Fruit fly (Drosophila melanogaster) whole organism, embryonic: ENCODE data around the gene SREBP.
A peak's percentile ranks its signal among the peaks of the same experiment; 100 is the strongest.

Experiments
- Bdp1 ChIP-seq: fragments of 200-800 bp; sonication (Bioruptor generic); optimal IDR thresholded peaks from 3 replicates; lab custom pipeline; 2016; ENCODE audit warnings: missing biosample characterization, missing genetic modification characterization
- CG10366 ChIP-seq: fragments of 200-800 bp; sonication (Bioruptor generic); IDR thresholded peaks from 2 replicates; pipeline ENCODE4 v1.3.6; 2022; ENCODE audit warnings: missing biosample characterization, missing genetic modification characterization
- CG10979 ChIP-seq: fragments of 200-800 bp; sonication (Bioruptor generic); optimal IDR thresholded peaks from 2 replicates; lab custom pipeline; 2018; ENCODE audit warnings: missing biosample characterization, mild to moderate bottlenecking, missing genetic modification characterization, moderate library complexity
- CG11695 ChIP-seq: fragments of 200-800 bp; sonication (Bioruptor generic); IDR thresholded peaks from 3 replicates; pipeline ENCODE4 v1.3.6; 2022; ENCODE audit warnings: missing biosample characterization, missing genetic modification characterization
- CG11696 ChIP-seq: fragments of 200-800 bp; sonication (Bioruptor generic); IDR thresholded peaks from 2 replicates; pipeline ENCODE4 v1.3.6; 2022; ENCODE audit warnings: missing biosample characterization, missing genetic modification characterization
- CG12155 ChIP-seq: fragments of 200-800 bp; sonication (Bioruptor generic); optimal IDR thresholded peaks from 3 replicates; lab custom pipeline; 2016; ENCODE audit warnings: missing biosample characterization, missing genetic modification characterization
- CG13123 ChIP-seq: fragments of 200-800 bp; sonication (Bioruptor generic); optimal IDR thresholded peaks from 2 replicates; lab custom pipeline; 2016; ENCODE audit warnings: missing biosample characterization, missing genetic modification characterization
- CG13287 ChIP-seq: fragments of 200-800 bp; sonication (Bioruptor generic); IDR thresholded peaks from 2 replicates; pipeline ENCODE4 v1.3.6; 2022; ENCODE audit warnings: missing biosample characterization, missing genetic modification characterization; ENCODE audit not compliant: partially characterized antibody
- CG14050 ChIP-seq: fragments of 200-800 bp; sonication (Bioruptor generic); IDR thresholded peaks from 3 replicates; pipeline ENCODE4 v1.3.6; 2022; ENCODE audit warnings: missing biosample characterization, missing genetic modification characterization
- CG14441 ChIP-seq: fragments of 200-800 bp; sonication (Bioruptor generic); IDR thresholded peaks from 2 replicates; pipeline ENCODE4 v1.3.6; 2022; ENCODE audit warnings: missing biosample characterization, missing genetic modification characterization
- CG14667 ChIP-seq: fragments of 200-800 bp; sonication (Bioruptor generic); IDR thresholded peaks from 2 replicates; pipeline ENCODE4 v1.3.6; 2022; ENCODE audit warnings: missing biosample characterization, missing genetic modification characterization
- CG14710 ChIP-seq: fragments of 200-800 bp; sonication (Bioruptor generic); optimal IDR thresholded peaks from 3 replicates; lab custom pipeline; 2019; ENCODE audit warnings: missing biosample characterization, mild to moderate bottlenecking, missing genetic modification characterization, moderate library complexity
- CG14860 ChIP-seq: fragments of 200-800 bp; sonication (Bioruptor generic); IDR thresholded peaks from 3 replicates; pipeline ENCODE4 v1.3.6; 2022; ENCODE audit warnings: missing biosample characterization, missing genetic modification characterization; ENCODE audit not compliant: partially characterized antibody
- CG15601 ChIP-seq: fragments of 200-800 bp; sonication (Bioruptor generic); optimal IDR thresholded peaks from 3 replicates; lab custom pipeline; 2019; ENCODE audit warnings: missing biosample characterization, mild to moderate bottlenecking, missing genetic modification characterization, moderate library complexity
- CG1647 ChIP-seq: fragments of 200-800 bp; sonication (Bioruptor generic); optimal IDR thresholded peaks from 3 replicates; lab custom pipeline; 2016; ENCODE audit warnings: missing biosample characterization, missing genetic modification characterization
- CG16813 ChIP-seq: fragments of 200-800 bp; sonication (Bioruptor generic); IDR thresholded peaks from 3 replicates; pipeline ENCODE4 v1.3.6; 2022; ENCODE audit warnings: missing biosample characterization, missing genetic modification characterization; ENCODE audit not compliant: partially characterized antibody
- CG18599 ChIP-seq: fragments of 200-800 bp; sonication (Bioruptor generic); optimal IDR thresholded peaks from 3 replicates; lab custom pipeline; 2017; ENCODE audit warnings: missing biosample characterization, missing genetic modification characterization, mild to moderate bottlenecking, moderate library complexity, missing genetic modification reagents
- CG2129 ChIP-seq: fragments of 200-800 bp; sonication (Bioruptor generic); IDR thresholded peaks from 2 replicates; pipeline ENCODE4 v1.3.6; 2022; ENCODE audit warnings: missing biosample characterization, missing genetic modification characterization; ENCODE audit not compliant: partially characterized antibody
- CG3163 ChIP-seq: fragments of 200-800 bp; sonication (Bioruptor generic); optimal IDR thresholded peaks from 3 replicates; lab custom pipeline; 2016; ENCODE audit warnings: missing biosample characterization, missing genetic modification characterization
- CG5245 ChIP-seq: fragments of 200-800 bp; sonication (Bioruptor generic); optimal IDR thresholded peaks from 3 replicates; lab custom pipeline; 2016; ENCODE audit warnings: missing biosample characterization, missing genetic modification characterization
- CG6654 ChIP-seq: fragments of 200-800 bp; sonication (Bioruptor generic); optimal IDR thresholded peaks from 2 replicates; lab custom pipeline; 2017; ENCODE audit warnings: missing biosample characterization, mild to moderate bottlenecking, missing genetic modification characterization
- CG7928 ChIP-seq: fragments of 200-800 bp; sonication (Bioruptor generic); optimal IDR thresholded peaks from 2 replicates; lab custom pipeline; 2017; ENCODE audit warnings: missing biosample characterization, mild to moderate bottlenecking, missing genetic modification characterization
- CG8478 ChIP-seq: fragments of >200 bp; optimal IDR thresholded peaks from 2 replicates; lab custom pipeline; 2018
- CG9609 ChIP-seq: fragments of 200-800 bp; sonication (Bioruptor generic); optimal IDR thresholded peaks from 3 replicates; lab custom pipeline; 2016; ENCODE audit warnings: missing biosample characterization, missing genetic modification characterization
- CHES-1-like ChIP-seq: fragments of 200-800 bp; sonication (Bioruptor generic); optimal IDR thresholded peaks from 2 replicates; lab custom pipeline; 2016; ENCODE audit warnings: missing biosample characterization, missing genetic modification characterization
- Dbx ChIP-seq: fragments of 200-800 bp; sonication (Bioruptor generic); IDR thresholded peaks from 3 replicates; pipeline ENCODE4 v1.3.6; 2022; ENCODE audit warnings: missing biosample characterization, missing genetic modification characterization
- Dp ChIP-seq: fragments of 200-800 bp; sonication (Bioruptor generic); optimal IDR thresholded peaks from 2 replicates; lab custom pipeline; 2018; ENCODE audit warnings: missing biosample characterization, mild to moderate bottlenecking, missing genetic modification characterization, moderate library complexity
- HLH4C ChIP-seq: fragments of 200-800 bp; sonication (Bioruptor generic); IDR thresholded peaks from 3 replicates; pipeline ENCODE4 v1.3.6; 2022; ENCODE audit warnings: missing biosample characterization, missing genetic modification characterization; ENCODE audit not compliant: partially characterized antibody
- Hand ChIP-seq: fragments of 200-800 bp; sonication (Bioruptor generic); optimal IDR thresholded peaks from 2 replicates; lab custom pipeline; 2017; ENCODE audit warnings: mild to moderate bottlenecking, missing biosample characterization, missing genetic modification reagents, missing genetic modification characterization
- Hey ChIP-seq: fragments of 200-800 bp; sonication (Bioruptor generic); optimal IDR thresholded peaks from 3 replicates; lab custom pipeline; 2018; ENCODE audit warnings: missing biosample characterization, mild to moderate bottlenecking, missing genetic modification characterization
- Nf-YA ChIP-seq: fragments of 200-800 bp; sonication (Bioruptor generic); IDR thresholded peaks from 2 replicates; pipeline ENCODE4 v1.3.6; 2022; ENCODE audit warnings: missing biosample characterization, missing genetic modification characterization
- NfI ChIP-seq: fragments of 200-800 bp; sonication (Bioruptor generic); optimal IDR thresholded peaks from 3 replicates; lab custom pipeline; 2018; ENCODE audit warnings: missing biosample characterization, mild to moderate bottlenecking, missing genetic modification characterization, moderate library complexity
- Rfx ChIP-seq: fragments of 200-800 bp; sonication (Bioruptor generic); IDR thresholded peaks from 2 replicates; pipeline ENCODE4 v1.3.6; 2022; ENCODE audit warnings: missing biosample characterization, missing genetic modification characterization
- Sin3A ChIP-seq: fragments of >200 bp; optimal IDR thresholded peaks from 2 replicates; lab custom pipeline; 2018
- Xrp1 ChIP-seq: fragments of 200-800 bp; sonication (Bioruptor generic); IDR thresholded peaks from 2 replicates; pipeline ENCODE4 v1.3.6; 2022; ENCODE audit warnings: missing biosample characterization, missing genetic modification characterization
- cas ChIP-seq: fragments of 200-800 bp; sonication (Bioruptor generic); IDR thresholded peaks from 2 replicates; pipeline ENCODE4 v1.3.6; 2022; ENCODE audit warnings: missing biosample characterization, missing genetic modification characterization
- ci ChIP-seq: fragments of 200-800 bp; sonication (Bioruptor generic); IDR thresholded peaks from 3 replicates; pipeline ENCODE4 v1.3.6; 2022; ENCODE audit warnings: missing biosample characterization, missing genetic modification characterization
- crc ChIP-seq: fragments of 200-800 bp; sonication (Bioruptor generic); optimal IDR thresholded peaks from 2 replicates; lab custom pipeline; 2016; ENCODE audit warnings: missing biosample characterization, missing genetic modification characterization
- eve ChIP-seq, 2 experiments: fragments of >200 bp; optimal IDR thresholded peaks; 2 replicates each; lab custom pipeline; 2017; ENCODE audit warnings: missing biosample characterization in 2 of 2, missing genetic modification characterization in 2 of 2
- klu ChIP-seq: fragments of 200-800 bp; sonication (Bioruptor generic); IDR thresholded peaks from 2 replicates; pipeline ENCODE4 v1.3.6; 2022; ENCODE audit warnings: missing biosample characterization, missing genetic modification characterization
- lbe ChIP-seq: fragments of 200-800 bp; sonication (Bioruptor generic); optimal IDR thresholded peaks from 2 replicates; lab custom pipeline; 2016; ENCODE audit warnings: missing biosample characterization, mild to moderate bottlenecking, missing genetic modification characterization
- lola ChIP-seq, 3 experiments: fragments of >200 bp in 2 of 3; fragments of 200-800 bp in 1 of 3; sonication (Bioruptor generic) in 1 of 3; optimal IDR thresholded peaks; 2 replicates each; lab custom pipeline; 2017 to 2019; ENCODE audit warnings: missing biosample characterization in 3 of 3, missing genetic modification characterization in 3 of 3, mild to moderate bottlenecking in 1 of 3, moderate library complexity in 1 of 3
- nerfin-2 ChIP-seq: fragments of 200-800 bp; sonication (Bioruptor generic); IDR thresholded peaks from 2 replicates; pipeline ENCODE4 v1.3.6; 2022; ENCODE audit warnings: missing biosample characterization, missing genetic modification characterization; ENCODE audit not compliant: partially characterized antibody
- peb ChIP-seq: fragments of 200-800 bp; sonication (Bioruptor generic); IDR thresholded peaks from 2 replicates; pipeline ENCODE4 v1.3.6; 2022; ENCODE audit warnings: missing biosample characterization, missing genetic modification characterization
- phol ChIP-seq: fragments of 200-800 bp; sonication (Bioruptor generic); optimal IDR thresholded peaks from 3 replicates; lab custom pipeline; 2018; ENCODE audit warnings: missing biosample characterization, mild to moderate bottlenecking, missing genetic modification characterization, moderate library complexity
- sens-2 ChIP-seq: fragments of 200-800 bp; sonication (Bioruptor generic); IDR thresholded peaks from 2 replicates; pipeline ENCODE4 v1.3.6; 2022; ENCODE audit warnings: missing biosample characterization, missing genetic modification characterization
- sug ChIP-seq: fragments of 200-800 bp; optimal IDR thresholded peaks from 2 replicates; lab custom pipeline; 2019; ENCODE audit warnings: missing biosample characterization, mild to moderate bottlenecking, missing genetic modification characterization, moderate library complexity
- trem ChIP-seq: fragments of 200-800 bp; optimal IDR thresholded peaks from 3 replicates; lab custom pipeline; 2019; ENCODE audit warnings: missing biosample characterization, mild to moderate bottlenecking, missing genetic modification characterization, moderate library complexity
- vfl ChIP-seq: fragments of 200-800 bp; sonication (Bioruptor generic); optimal IDR thresholded peaks from 2 replicates; lab custom pipeline; 2016; ENCODE audit warnings: missing biosample characterization, missing genetic modification characterization
- z ChIP-seq: fragments of 200-800 bp; sonication (Bioruptor generic); IDR thresholded peaks from 3 replicates; pipeline ENCODE4 v1.3.6; 2022; ENCODE audit warnings: missing biosample characterization, missing genetic modification characterization

SREBP gene

dm6 chr3L:19805895-19806294 lies 12.2 kb downstream of the SREBP start, which contains the start of gene CG34116 (continued):
- no peak for TF ChIP-seq CG13123 (GFP tag; lab: Kevin White, UChicago)
- no peak for TF ChIP-seq Bdp1 (GFP tag; lab: Kevin White, UChicago)
- TF ChIP-seq Dbx (GFP tag; lab: Robert Waterston, UW), result no peak

- TF ChIP-seq peb (GFP tag; lab: Robert Waterston, UW) (no peak), Sin3A (lab: Kevin White, UChicago) (peak; percentile 20), CG10366 (GFP tag; lab: Robert Waterston, UW) (no peak), Dp (GFP tag; lab: Kevin White, UChicago) (peak; percentile 31), CG10979 (peak; percentile 1), Xrp1 (GFP tag; lab: Robert Waterston, UW) (no peak), CG3163 (GFP tag; lab: Kevin White, UChicago) (no peak), NfI (no peak), CG14710 (tag; lab: Kevin White, UChicago) (peak; percentile 13), CG5245 (GFP tag; lab: Kevin White, UChicago) (no peak), trem (peak; percentile 52), CG14441 (GFP tag; lab: Robert Waterston, UW) (no peak), crc (GFP tag; lab: Kevin White, UChicago) (no peak), HLH4C (GFP tag; lab: Robert Waterston, UW) (peak; percentile 77), CG13287 (GFP tag; lab: Robert Waterston, UW) (peak; percentile 79), CG1647 (no peak), phol (tag; lab: Kevin White, UChicago) (peak; percentile 22), CG6654 (no peak), nerfin-2 (peak; percentile 50; the same call in 1 of the 2 replicates), sens-2 (GFP tag; lab: Robert Waterston, UW) (no peak), CG11696 (GFP tag; lab: Robert Waterston, UW) (no peak), CG11695 (GFP tag; lab: Robert Waterston, UW) (no peak), CG18599 (GFP tag; lab: Kevin White, UChicago) (no peak), CG14050 (GFP tag; lab: Robert Waterston, UW) (no peak), CG16813 (peak; percentile 63), lola (GFP tag; optimal IDR thresholded peaks at IDR 0.05; lab: Kevin White, UChicago) (no peak), CG14667 (GFP tag; lab: Robert Waterston, UW) (no peak), Nf-YA (GFP tag; lab: Robert Waterston, UW) (no peak), z (GFP tag; lab: Robert Waterston, UW) (no peak), eve (GFP tag; optimal IDR thresholded peaks at IDR 0.05; lab: Kevin White, UChicago) (no peak), CG12155 (GFP tag; lab: Kevin White, UChicago) (peak; percentile 9), klu (GFP tag; lab: Robert Waterston, UW) (no peak), cas (GFP tag; lab: Robert Waterston, UW) (0 out of 2 replicates have a peak, but pooled peaks have one; percentile 8), Hey (tag; lab: Kevin White, UChicago) (no peak), ci (GFP tag; lab: Robert Waterston, UW) (no peak), CHES-1-like (peak; percentile 23), sug (tag; lab: Kevin White, UChicago) (peak; percentile 30), CG14860 (peak; percentile 57), Rfx (GFP tag; lab: Robert Waterston, UW) (no peak; the same call in 1 of the 2 replicates), Hand (GFP tag; lab: Kevin White, UChicago) (no peak), CG2129 (GFP tag; lab: Robert Waterston, UW) (peak; percentile 21; the same call in 1 of the 2 replicates), CG15601 (tag; lab: Kevin White, UChicago) (no peak), CG7928 (GFP tag; lab: Kevin White, UChicago) (no peak), vfl (GFP tag; lab: Kevin White, UChicago) (no peak), CG9609 (GFP tag; lab: Kevin White, UChicago) (no peak), lbe (no peak), CG8478 (peak; percentile 67)
Measured at dm6 chr3L:19807103-19807502, 13.4 kb downstream of the SREBP start, which contains the start of the genes CG14104 and Kap-alpha1. Gene CG14104 (minus strand): TSS chr3L:19807199. Gene Kap-alpha1 (plus strand): TSS chr3L:19807232.
